Worm (Caenorhabditis elegans) whole organism, L2 larva: ENCODE data around the gene F35H12.6.

ENCODE experiments used
- C34F6.9 ChIP-seq: fragments of 150-350 bp; optimal IDR thresholded peaks from 2 replicates; lab custom pipeline; 2014; ENCODE audit warnings: missing biosample characterization, missing genetic modification characterization
- F13H6.1 ChIP-seq: sonication (generic microtip); optimal IDR thresholded peaks from 2 replicates; lab custom pipeline; 2016; ENCODE audit warnings: missing genetic modification characterization, missing compliant biosample characterization
- R02D3.7 ChIP-seq: fragments of 150-350 bp; optimal IDR thresholded peaks from 2 replicates; lab custom pipeline; 2014; ENCODE audit warnings: missing biosample characterization, missing genetic modification characterization
- ZK546.5 ChIP-seq: sonication (generic microtip); optimal IDR thresholded peaks from 2 replicates; lab custom pipeline; 2017; ENCODE audit warnings: missing biosample characterization, missing genetic modification characterization
- alr-1 ChIP-seq: fragments of 150-350 bp; optimal IDR thresholded peaks from 2 replicates; lab custom pipeline; 2014; ENCODE audit warnings: missing biosample characterization, missing genetic modification characterization
- blmp-1 ChIP-seq: sonication (generic microtip); optimal IDR thresholded peaks from 2 replicates; lab custom pipeline; 2017; ENCODE audit warnings: missing genetic modification characterization, mild to moderate bottlenecking, missing compliant biosample characterization, antibody characterized with exemption, moderate library complexity; ENCODE audit not compliant: insufficient read depth
- ceh-82 ChIP-seq: fragments of 150-350 bp; optimal IDR thresholded peaks from 2 replicates; lab custom pipeline; 2014; ENCODE audit warnings: missing biosample characterization, missing genetic modification characterization
- crh-2 ChIP-seq: sonication (generic microtip); optimal IDR thresholded peaks from 2 replicates; lab custom pipeline; 2017; ENCODE audit warnings: missing biosample characterization, missing genetic modification characterization
- dmd-4 ChIP-seq: sonication (generic microtip); optimal IDR thresholded peaks from 2 replicates; lab custom pipeline; 2017; ENCODE audit warnings: missing biosample characterization, missing genetic modification characterization
- egl-27 ChIP-seq: sonication (generic microtip); optimal IDR thresholded peaks from 3 replicates; lab custom pipeline; 2017; ENCODE audit warnings: missing biosample characterization, missing genetic modification reagents, missing genetic modification characterization
- elt-3 ChIP-seq: sonication (generic microtip); optimal IDR thresholded peaks from 2 replicates; lab custom pipeline; 2017; ENCODE audit warnings: missing biosample characterization, missing genetic modification characterization
- fos-1 ChIP-seq: fragments of 150-350 bp; optimal IDR thresholded peaks from 2 replicates; lab custom pipeline; 2014; ENCODE audit warnings: missing biosample characterization, missing genetic modification characterization
- gmeb-1 ChIP-seq: fragments of 150-350 bp; optimal IDR thresholded peaks from 2 replicates; lab custom pipeline; 2014; ENCODE audit warnings: missing biosample characterization, missing genetic modification characterization
- lin-11 ChIP-seq: fragments of 150-350 bp; sonication (generic microtip); optimal IDR thresholded peaks from 2 replicates; lab custom pipeline; 2014; ENCODE audit warnings: missing biosample characterization, missing genetic modification characterization, inconsistent platforms, mixed read lengths
- lin-13 ChIP-seq: fragments of 150-350 bp; optimal IDR thresholded peaks from 2 replicates; lab custom pipeline; 2014; ENCODE audit warnings: missing biosample characterization, missing genetic modification reagents, missing genetic modification characterization
- lin-39 ChIP-seq: fragments of 150-350 bp; optimal IDR thresholded peaks from 2 replicates; lab custom pipeline; 2014; ENCODE audit warnings: missing biosample characterization, missing genetic modification reagents, missing genetic modification characterization
- lsy-2 ChIP-seq, 2 experiments: fragments of 150-350 bp in 1 of 2; sonication (generic microtip) in 1 of 2; optimal IDR thresholded peaks; 2 replicates each; lab custom pipeline; 2014 to 2017; ENCODE audit warnings: missing biosample characterization in 2 of 2, missing genetic modification characterization in 2 of 2
- mbf-1 ChIP-seq: sonication (generic microtip); optimal IDR thresholded peaks from 2 replicates; lab custom pipeline; 2017; ENCODE audit warnings: missing biosample characterization, missing genetic modification characterization
- mdl-1 ChIP-seq, 2 experiments: fragments of 150-350 bp in 1 of 2; sonication (generic microtip) in 1 of 2; optimal IDR thresholded peaks; 2 replicates each; lab custom pipeline; 2017; ENCODE audit warnings: missing biosample characterization in 2 of 2, missing genetic modification characterization in 2 of 2
- nhr-10 ChIP-seq: sonication (generic microtip); optimal IDR thresholded peaks from 2 replicates; lab custom pipeline; 2017; ENCODE audit warnings: missing biosample characterization, missing genetic modification characterization
- nhr-11 ChIP-seq: fragments of 150-350 bp; optimal IDR thresholded peaks from 2 replicates; lab custom pipeline; 2014; ENCODE audit warnings: missing biosample characterization, missing genetic modification characterization
- nhr-12 ChIP-seq: fragments of 150-350 bp; optimal IDR thresholded peaks from 2 replicates; lab custom pipeline; 2014; ENCODE audit warnings: missing biosample characterization, missing genetic modification characterization
- nhr-129 ChIP-seq: fragments of 150-350 bp; optimal IDR thresholded peaks from 2 replicates; lab custom pipeline; 2014; ENCODE audit warnings: missing biosample characterization, missing genetic modification characterization
- nhr-21 ChIP-seq: fragments of 150-350 bp; optimal IDR thresholded peaks from 2 replicates; lab custom pipeline; 2014; ENCODE audit warnings: missing biosample characterization, missing genetic modification characterization
- nhr-23 ChIP-seq: fragments of 150-350 bp; optimal IDR thresholded peaks from 2 replicates; lab custom pipeline; 2014; ENCODE audit warnings: missing biosample characterization, missing genetic modification reagents, missing genetic modification characterization
- nhr-237 ChIP-seq: fragments of 150-350 bp; optimal IDR thresholded peaks from 2 replicates; lab custom pipeline; 2014; ENCODE audit warnings: missing biosample characterization, missing genetic modification characterization
- nhr-25 ChIP-seq: fragments of 150-350 bp; sonication (generic microtip); optimal IDR thresholded peaks from 3 replicates; lab custom pipeline; 2014; ENCODE audit warnings: missing biosample characterization, missing genetic modification characterization
- nhr-6 ChIP-seq: fragments of 150-350 bp; optimal IDR thresholded peaks from 2 replicates; lab custom pipeline; 2014; ENCODE audit warnings: missing biosample characterization, missing genetic modification characterization
- nhr-77 ChIP-seq: fragments of 150-350 bp; optimal IDR thresholded peaks from 2 replicates; lab custom pipeline; 2014; ENCODE audit warnings: missing biosample characterization, missing genetic modification characterization
- peb-1 ChIP-seq: fragments of 150-350 bp; optimal IDR thresholded peaks from 2 replicates; lab custom pipeline; 2014; ENCODE audit warnings: missing biosample characterization, missing genetic modification characterization
- sem-4 ChIP-seq: fragments of 150-350 bp; optimal IDR thresholded peaks from 2 replicates; lab custom pipeline; 2014; ENCODE audit warnings: missing biosample characterization, missing genetic modification reagents, missing genetic modification characterization
- skn-1 ChIP-seq: sonication (generic microtip); optimal IDR thresholded peaks from 2 replicates; lab custom pipeline; 2017; ENCODE audit warnings: missing biosample characterization, missing genetic modification characterization
- sma-3 ChIP-seq: sonication (generic microtip); optimal IDR thresholded peaks from 2 replicates; lab custom pipeline; 2016; ENCODE audit warnings: missing genetic modification reagents, missing genetic modification characterization, missing compliant biosample characterization
- sma-9 ChIP-seq, 2 experiments: fragments of 150-350 bp in 1 of 2; sonication (generic microtip) in 1 of 2; optimal IDR thresholded peaks; 2 replicates each; lab custom pipeline; 2014 to 2016; ENCODE audit warnings: missing genetic modification characterization in 2 of 2, mild to moderate bottlenecking in 1 of 2, missing biosample characterization in 1 of 2, missing compliant biosample characterization in 1 of 2, missing genetic modification reagents in 1 of 2, moderate library complexity in 1 of 2
- snpc-4 ChIP-seq: fragments of 150-350 bp; optimal IDR thresholded peaks from 2 replicates; lab custom pipeline; 2014; ENCODE audit warnings: missing biosample characterization, missing genetic modification characterization
- unc-55 ChIP-seq: fragments of 150-350 bp; sonication (generic microtip); optimal IDR thresholded peaks from 3 replicates; lab custom pipeline; 2014; ENCODE audit warnings: missing biosample characterization, missing genetic modification reagents, missing genetic modification characterization
- zag-1 ChIP-seq: fragments of 150-350 bp; optimal IDR thresholded peaks from 2 replicates; lab custom pipeline; 2014; ENCODE audit warnings: missing biosample characterization, missing genetic modification characterization
- ztf-11 ChIP-seq: sonication (generic microtip); optimal IDR thresholded peaks from 2 replicates; lab custom pipeline; 2017; ENCODE audit warnings: missing biosample characterization, missing genetic modification characterization
- ztf-4 ChIP-seq: fragments of 150-350 bp; optimal IDR thresholded peaks from 2 replicates; lab custom pipeline; 2014; ENCODE audit warnings: missing biosample characterization, missing genetic modification characterization

Gene F35H12.6

ce11 chrX:871020-871419 lies 42.1 kb upstream of the F35H12.6 start, which contains the start of gene lgl-1:
Gene lgl-1, minus strand, starts transcription at chrX:871089.
- TF ChIP-seq C34F6.9 (tag; lab: Kevin White, UChicago) (peak; percentile 27), nhr-25 (tag; lab: Kevin White, UChicago) (peak; percentile 76), F13H6.1 (tag; lab: Kevin White, UChicago) (peak; percentile 46), sma-3 (GFP tag; lab: Kevin White, UChicago) (peak; percentile 38), blmp-1 (tag; lab: Kevin White, UChicago) (peak; percentile 28), nhr-237 (no peak), nhr-23 (tag; lab: Kevin White, UChicago) (no peak), sma-9 (GFP tag; optimal IDR thresholded peaks at IDR 0.05; lab: Kevin White, UChicago) (peak; percentile 13), sma-9 (tag; optimal IDR thresholded peaks at IDR 0.05; lab: Kevin White, UChicago) (no peak), unc-55 (GFP tag; lab: Kevin White, UChicago) (peak; percentile 40), lin-39 (tag; lab: Kevin White, UChicago) (no peak), crh-2 (peak; percentile 6), fos-1 (tag; lab: Kevin White, UChicago) (peak; percentile 83)
- TF ChIP-seq, all 48 proteins: peak for 9

ce11 chrX:871957-872715 lies 41.0 kb upstream of the F35H12.6 start, which contains the start of gene F56F10.1:
Gene F56F10.1, plus strand, starts transcription at chrX:872603.
- TF ChIP-seq fos-1 (tag; lab: Kevin White, UChicago) (peak; percentile 74), snpc-4 (peak; percentile 78), skn-1 (tag; lab: Kevin White, UChicago) (peak; percentile 31), zag-1 (tag; lab: Kevin White, UChicago) (no peak)

DNA sequence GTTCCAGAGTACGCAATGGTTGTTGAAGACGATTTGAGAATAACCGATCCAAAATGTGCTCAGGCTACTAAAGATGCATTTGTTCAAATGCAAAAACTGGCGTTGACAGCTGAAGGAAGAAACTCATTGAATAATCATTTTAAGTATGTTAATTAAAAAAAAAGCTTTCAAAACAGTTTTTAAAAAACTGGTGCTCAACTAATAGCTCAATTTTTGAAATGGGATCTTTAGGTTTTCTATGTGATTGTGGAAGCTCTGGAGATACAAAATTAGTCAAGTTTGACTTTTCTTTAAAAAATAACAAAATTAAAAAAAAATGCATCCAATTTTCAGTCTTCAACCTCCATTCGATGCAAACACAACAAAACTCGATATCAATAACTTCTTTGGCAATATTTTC lies 39.5 kb upstream of the F35H12.6 start:
- TF ChIP-seq nhr-77 (tag; lab: Kevin White, UChicago) (no peak), gmeb-1 (tag; lab: Kevin White, UChicago) (no peak), C34F6.9 (tag; lab: Kevin White, UChicago) (no peak), dmd-4 (no peak), elt-3 (tag; lab: Kevin White, UChicago) (no peak), ZK546.5 (tag; lab: Kevin White, UChicago) (no peak), sem-4 (tag; lab: Kevin White, UChicago) (no peak), blmp-1 (tag; lab: Kevin White, UChicago) (no peak), ceh-82 (no peak), nhr-11 (tag; lab: Kevin White, UChicago) (no peak), zag-1 (tag; lab: Kevin White, UChicago) (no peak), nhr-21 (tag; lab: Kevin White, UChicago) (no peak)

DNA sequence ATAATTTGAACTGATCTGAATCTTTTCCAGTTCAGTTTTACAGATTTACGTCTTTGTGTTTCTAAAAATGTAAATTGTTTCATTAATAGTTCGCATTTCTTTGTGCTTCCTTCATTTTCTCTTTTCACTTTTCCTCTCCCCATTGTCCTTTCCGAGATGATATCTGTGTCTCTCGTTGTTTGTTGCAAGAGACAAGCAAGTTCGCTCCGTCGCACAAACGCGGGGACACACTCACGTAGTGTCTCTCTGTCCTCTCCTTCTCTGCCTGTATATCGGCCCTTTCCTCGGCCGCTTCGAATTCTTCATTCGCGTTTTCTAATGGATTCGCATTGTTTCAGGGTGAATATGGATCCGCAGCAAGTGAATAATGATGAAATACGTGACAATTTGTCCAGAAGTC lies 36.2 kb upstream of the F35H12.6 start, which contains the start of gene ZC13.1:
TSS of gene ZC13.1 (plus strand) at position 305 of the 400 bp plus-strand sequence.
- TF ChIP-seq sem-4 (tag; lab: Kevin White, UChicago), result peak; percentile 55
- TF ChIP-seq ztf-11 (tag; lab: Kevin White, UChicago), result no peak
- TF ChIP-seq nhr-77 (tag; lab: Kevin White, UChicago), result no peak
- TF ChIP-seq lin-39 (tag; lab: Kevin White, UChicago), result no peak
- no peak for TF ChIP-seq ZK546.5 (tag; lab: Kevin White, UChicago)
- no peak for TF ChIP-seq nhr-6 (tag; lab: Kevin White, UChicago)
- TF ChIP-seq C34F6.9 (tag; lab: Kevin White, UChicago), result peak; percentile 87
- no peak for TF ChIP-seq nhr-12 (tag; lab: Kevin White, UChicago)
- peak; percentile 6 to 67 for TF ChIP-seq lsy-2 (tag; optimal IDR thresholded peaks at IDR 0.05; lab: Kevin White, UChicago)
- TF ChIP-seq zag-1 (tag; lab: Kevin White, UChicago), result peak; percentile 38
- TF ChIP-seq fos-1 (tag; lab: Kevin White, UChicago), result peak; percentile 85
- TF ChIP-seq nhr-237, result no peak
- TF ChIP-seq alr-1 (tag; lab: Kevin White, UChicago), result no peak
- peak; percentile 64 for TF ChIP-seq crh-2
- no peak for TF ChIP-seq R02D3.7 (tag; lab: Kevin White, UChicago)
- peak; percentile 92 for TF ChIP-seq blmp-1 (tag; lab: Kevin White, UChicago)
- no peak for TF ChIP-seq mbf-1
- TF ChIP-seq sma-9 (GFP tag; optimal IDR thresholded peaks at IDR 0.05; lab: Kevin White, UChicago), result peak; percentile 60
- no peak for TF ChIP-seq sma-9 (tag; optimal IDR thresholded peaks at IDR 0.05; lab: Kevin White, UChicago)
- no peak for TF ChIP-seq ztf-4 (tag; lab: Kevin White, UChicago)
- no peak for TF ChIP-seq peb-1 (tag; lab: Kevin White, UChicago)
- no peak for TF ChIP-seq nhr-10 (tag; lab: Kevin White, UChicago)
- peak; percentile 4 for TF ChIP-seq snpc-4
- TF ChIP-seq nhr-25 (tag; lab: Kevin White, UChicago), result peak; percentile 69
- TF ChIP-seq nhr-129 (tag; lab: Kevin White, UChicago), result peak; percentile 94
- TF ChIP-seq gmeb-1 (tag; lab: Kevin White, UChicago), result peak; percentile 35
- TF ChIP-seq unc-55 (GFP tag; lab: Kevin White, UChicago), result peak; percentile 80
- TF ChIP-seq sma-3 (GFP tag; lab: Kevin White, UChicago), result peak; percentile 55
- peak; percentile 4 for TF ChIP-seq egl-27 (tag; lab: Kevin White, UChicago)
- TF ChIP-seq lin-11 (tag; lab: Kevin White, UChicago), result peak; percentile 33
- TF ChIP-seq mdl-1 (tag; optimal IDR thresholded peaks at IDR 0.05; lab: Kevin White, UChicago), result no peak
- TF ChIP-seq nhr-21 (tag; lab: Kevin White, UChicago), result no peak
- TF ChIP-seq nhr-11 (tag; lab: Kevin White, UChicago), result no peak
- TF ChIP-seq ceh-82, result no peak
- peak; percentile 40 for TF ChIP-seq F13H6.1 (tag; lab: Kevin White, UChicago)
- TF ChIP-seq lin-13 (GFP tag; lab: Kevin White, UChicago), result peak; percentile 75
